Worm (Caenorhabditis elegans) whole organism, mixed stage, embryonic: Measurements from ENCODE around the gene ndx-9.

Source experiments
- M03D4.4 ChIP-seq: sonication (generic microtip); optimal IDR thresholded peaks from 2 replicates; lab custom pipeline; 2017; ENCODE audit warnings: mild to moderate bottlenecking, missing genetic modification characterization, missing compliant biosample characterization
- bed-3 ChIP-seq: fragments of 200-800 bp; sonication (Bioruptor generic); optimal IDR thresholded peaks from 3 replicates; lab custom pipeline; 2018; ENCODE audit warnings: mild to moderate bottlenecking, missing genetic modification characterization, moderate library complexity, missing compliant biosample characterization
- blmp-1 ChIP-seq: fragments of 150-350 bp; optimal IDR thresholded peaks from 2 replicates; lab custom pipeline; 2014; ENCODE audit warnings: missing biosample characterization, missing genetic modification characterization
- ceh-39 ChIP-seq: fragments of 150-350 bp; optimal IDR thresholded peaks from 2 replicates; lab custom pipeline; 2014; ENCODE audit warnings: missing biosample characterization, missing genetic modification characterization
- ceh-43 ChIP-seq: fragments of 200-800 bp; sonication (Bioruptor generic); optimal IDR thresholded peaks from 2 replicates; lab custom pipeline; 2018; ENCODE audit warnings: mild to moderate bottlenecking, missing genetic modification characterization, moderate library complexity, missing compliant biosample characterization
- ceh-83 ChIP-seq: fragments of 200-800 bp; sonication (Bioruptor generic); optimal IDR thresholded peaks from 2 replicates; lab custom pipeline; 2018; ENCODE audit warnings: mild to moderate bottlenecking, missing genetic modification characterization, missing compliant biosample characterization
- ces-1 ChIP-seq: fragments of 150-350 bp; optimal IDR thresholded peaks from 2 replicates; lab custom pipeline; 2014; ENCODE audit warnings: missing biosample characterization, missing genetic modification reagents, missing genetic modification characterization
- cnd-1 ChIP-seq: fragments of 200-800 bp; sonication (Bioruptor generic); optimal IDR thresholded peaks from 2 replicates; lab custom pipeline; 2018; ENCODE audit warnings: mild to moderate bottlenecking, missing genetic modification characterization, missing compliant biosample characterization
- drap-1 ChIP-seq: fragments of 200-800 bp; sonication (Bioruptor generic); optimal IDR thresholded peaks from 3 replicates; lab custom pipeline; 2018; ENCODE audit warnings: mild to moderate bottlenecking, missing genetic modification characterization, missing compliant biosample characterization
- elt-1 ChIP-seq: sonication (generic microtip); optimal IDR thresholded peaks from 2 replicates; lab custom pipeline; 2017; ENCODE audit warnings: missing genetic modification characterization, mild to moderate bottlenecking, missing compliant biosample characterization, antibody characterized with exemption, moderate library complexity, borderline replicate concordance; ENCODE audit not compliant: insufficient read depth
- elt-3 ChIP-seq: fragments of 150-350 bp; optimal IDR thresholded peaks from 2 replicates; lab custom pipeline; 2014; ENCODE audit warnings: missing biosample characterization, missing genetic modification characterization
- flh-1 ChIP-seq: fragments of 200-800 bp; sonication (Bioruptor generic); optimal IDR thresholded peaks from 2 replicates; lab custom pipeline; 2018; ENCODE audit warnings: mild to moderate bottlenecking, missing genetic modification characterization, moderate library complexity, missing compliant biosample characterization
- ham-2 ChIP-seq: fragments of 200-800 bp; sonication (Bioruptor generic); optimal IDR thresholded peaks from 2 replicates; lab custom pipeline; 2018; ENCODE audit warnings: mild to moderate bottlenecking, missing genetic modification characterization, missing compliant biosample characterization
- hlh-1 ChIP-seq: fragments of 150-350 bp; optimal IDR thresholded peaks from 2 replicates; lab custom pipeline; 2014; ENCODE audit warnings: missing biosample characterization, missing genetic modification reagents, missing genetic modification characterization
- lin-13 ChIP-seq: fragments of 150-350 bp; optimal IDR thresholded peaks from 2 replicates; lab custom pipeline; 2014; ENCODE audit warnings: missing biosample characterization, missing genetic modification characterization
- lin-32 ChIP-seq: fragments of 200-800 bp; sonication (Bioruptor generic); optimal IDR thresholded peaks from 2 replicates; lab custom pipeline; 2018; ENCODE audit warnings: mild to moderate bottlenecking, missing genetic modification characterization, missing compliant biosample characterization
- lsy-2 ChIP-seq: fragments of 150-350 bp; optimal IDR thresholded peaks from 2 replicates; lab custom pipeline; 2014; ENCODE audit warnings: missing biosample characterization, missing genetic modification characterization
- mab-5 ChIP-seq: fragments of 150-350 bp; optimal IDR thresholded peaks from 2 replicates; lab custom pipeline; 2014; ENCODE audit warnings: missing biosample characterization, missing genetic modification characterization
- mep-1 ChIP-seq: fragments of 150-350 bp; optimal IDR thresholded peaks from 2 replicates; lab custom pipeline; 2017; ENCODE audit warnings: missing biosample characterization, missing genetic modification reagents, missing genetic modification characterization, inconsistent platforms
- mls-2 ChIP-seq: sonication (generic microtip); optimal IDR thresholded peaks from 2 replicates; lab custom pipeline; 2016; ENCODE audit warnings: mild to moderate bottlenecking, missing genetic modification characterization, moderate library complexity, missing compliant biosample characterization
- nhr-12 ChIP-seq: fragments of 150-350 bp; optimal IDR thresholded peaks from 2 replicates; lab custom pipeline; 2014; ENCODE audit warnings: missing biosample characterization, missing genetic modification characterization
- nhr-2 ChIP-seq: fragments of 150-350 bp; optimal IDR thresholded peaks from 2 replicates; lab custom pipeline; 2014; ENCODE audit warnings: missing biosample characterization, missing genetic modification characterization
- nhr-237 ChIP-seq: fragments of 150-350 bp; optimal IDR thresholded peaks from 2 replicates; lab custom pipeline; 2014; ENCODE audit warnings: missing biosample characterization, missing genetic modification characterization
- nhr-28 ChIP-seq: fragments of 150-350 bp; optimal IDR thresholded peaks from 2 replicates; lab custom pipeline; 2014; ENCODE audit warnings: missing biosample characterization, missing genetic modification characterization
- nhr-76 ChIP-seq: sonication (generic microtip); optimal IDR thresholded peaks from 2 replicates; lab custom pipeline; 2017; ENCODE audit warnings: missing biosample characterization, missing genetic modification characterization
- pha-4 ChIP-seq: fragments of 150-350 bp; optimal IDR thresholded peaks from 2 replicates; lab custom pipeline; 2018; ENCODE audit warnings: missing biosample characterization, missing genetic modification reagents, missing genetic modification characterization
- sem-2 ChIP-seq: fragments of 200-800 bp; sonication (Bioruptor generic); optimal IDR thresholded peaks from 2 replicates; lab custom pipeline; 2018; ENCODE audit warnings: mild to moderate bottlenecking, missing genetic modification characterization, missing compliant biosample characterization
- snpc-4 ChIP-seq: fragments of 150-350 bp; optimal IDR thresholded peaks from 2 replicates; lab custom pipeline; 2014; ENCODE audit warnings: missing biosample characterization, missing genetic modification characterization
- sptf-1 ChIP-seq: sonication (generic microtip); optimal IDR thresholded peaks from 2 replicates; lab custom pipeline; 2017; ENCODE audit warnings: mild to moderate bottlenecking, missing genetic modification characterization, moderate library complexity, missing compliant biosample characterization
- tbx-8 ChIP-seq: fragments of 200-800 bp; sonication (Bioruptor generic); optimal IDR thresholded peaks from 2 replicates; lab custom pipeline; 2018; ENCODE audit warnings: mild to moderate bottlenecking, missing genetic modification characterization, moderate library complexity, missing compliant biosample characterization
- unc-120 ChIP-seq: sonication (generic microtip); optimal IDR thresholded peaks from 2 replicates; lab custom pipeline; 2017; ENCODE audit warnings: missing genetic modification characterization, missing compliant biosample characterization; ENCODE audit not compliant: poor library complexity, severe bottlenecking
- unc-39 ChIP-seq: fragments of 150-350 bp; optimal IDR thresholded peaks from 2 replicates; lab custom pipeline; 2014; ENCODE audit warnings: missing biosample characterization, missing genetic modification characterization
- unc-62 ChIP-seq: fragments of 150-350 bp; optimal IDR thresholded peaks from 2 replicates; lab custom pipeline; 2014; ENCODE audit warnings: missing biosample characterization, missing genetic modification reagents, missing genetic modification characterization
- zip-8 ChIP-seq: fragments of 150-350 bp; optimal IDR thresholded peaks from 2 replicates; lab custom pipeline; 2014; ENCODE audit warnings: missing biosample characterization, missing genetic modification characterization
- ztf-11 ChIP-seq: fragments of 150-350 bp; optimal IDR thresholded peaks from 2 replicates; lab custom pipeline; 2014; ENCODE audit warnings: missing biosample characterization, missing genetic modification characterization

ndx-9 gene

ce11 chrIV:11030893-11031292 lies 19.1 kb upstream of the ndx-9 start, which contains the start of gene hrg-4:
Gene hrg-4 (minus strand): TSS chrIV:11030993.
- TF ChIP-seq drap-1 (no peak), nhr-28 (no peak), ham-2 (GFP tag; lab: Kevin White, UChicago) (no peak), mab-5 (tag; lab: Kevin White, UChicago) (no peak), ces-1 (no peak), nhr-12 (no peak), nhr-2 (tag; lab: Kevin White, UChicago) (no peak), bed-3 (no peak), mls-2 (no peak), nhr-237 (tag; lab: Kevin White, UChicago) (no peak), sptf-1 (tag; lab: Kevin White, UChicago) (no peak)

- TF ChIP-seq ham-2 (GFP tag; lab: Kevin White, UChicago) (no peak), nhr-12 (no peak), snpc-4 (tag; lab: Kevin White, UChicago) (no peak), nhr-2 (tag; lab: Kevin White, UChicago) (no peak)
These were observed 18.3 kb upstream of the ndx-9 start for ce11 chrIV:11030117-11030516.

ce11 chrIV:11029412-11029811 lies 17.6 kb upstream of the ndx-9 start, which contains the start of gene hrg-5:
Gene hrg-5 (minus strand): TSS chrIV:11029428.
- TF ChIP-seq ceh-83, result no peak
- no peak for TF ChIP-seq bed-3
- no peak for TF ChIP-seq mep-1 (tag; lab: Kevin White, UChicago)
- TF ChIP-seq nhr-12, result no peak

ce11 chrIV:11027560-11027959 lies 15.7 kb upstream of the ndx-9 start:
- TF ChIP-seq sptf-1 (tag; lab: Kevin White, UChicago) (no peak), unc-120 (tag; lab: Kevin White, UChicago) (peak; percentile 42), pha-4 (tag; lab: Kevin White, UChicago) (peak; percentile 97), nhr-2 (tag; lab: Kevin White, UChicago) (no peak), nhr-28 (no peak), zip-8 (tag; lab: Kevin White, UChicago) (no peak), tbx-8 (GFP tag; lab: Kevin White, UChicago) (no peak), lin-13 (tag; lab: Kevin White, UChicago) (peak; percentile 90), snpc-4 (tag; lab: Kevin White, UChicago) (no peak), elt-3 (tag; lab: Kevin White, UChicago) (peak; percentile 38), unc-62 (GFP tag; lab: Kevin White, UChicago) (peak; percentile 98), ceh-39 (tag; lab: Kevin White, UChicago) (peak; percentile 69), mep-1 (tag; lab: Kevin White, UChicago) (peak; percentile 80), M03D4.4 (tag; lab: Kevin White, UChicago) (peak; percentile 23), mab-5 (tag; lab: Kevin White, UChicago) (no peak), elt-1 (tag; lab: Kevin White, UChicago) (peak; percentile 72), nhr-76 (no peak), blmp-1 (tag; lab: Kevin White, UChicago) (no peak), nhr-237 (tag; lab: Kevin White, UChicago) (no peak), sem-2 (GFP tag; lab: Kevin White, UChicago) (no peak), ham-2 (GFP tag; lab: Kevin White, UChicago) (no peak), lsy-2 (peak; percentile 71), hlh-1 (peak; percentile 6), ceh-83 (no peak), flh-1 (GFP tag; lab: Kevin White, UChicago) (no peak), bed-3 (no peak), lin-32 (peak; percentile 5), drap-1 (peak; percentile 1), cnd-1 (tag; lab: Kevin White, UChicago) (peak; percentile 35), nhr-12 (no peak), ztf-11 (tag; lab: Kevin White, UChicago) (no peak), ceh-43 (GFP tag; lab: Kevin White, UChicago) (no peak), unc-39 (tag; lab: Kevin White, UChicago) (no peak), mls-2 (peak; percentile 84), ces-1 (peak; percentile 72)
